Worm (Caenorhabditis elegans) whole organism, L1 larva: ENCODE data around the gene alh-12.

Source experiments
- aha-1 ChIP-seq: fragments of 150-350 bp; optimal IDR thresholded peaks from 2 replicates; lab custom pipeline; 2014; ENCODE audit warnings: missing biosample characterization, missing genetic modification characterization
- ceh-63 ChIP-seq: fragments of 200-800 bp; sonication (Bioruptor generic); optimal IDR thresholded peaks from 2 replicates; lab custom pipeline; 2018; ENCODE audit warnings: mild to moderate bottlenecking, missing genetic modification characterization, missing compliant biosample characterization
- ceh-82 ChIP-seq, 3 experiments: fragments of 150-350 bp in 1 of 3; sonication (generic microtip) in 2 of 3; optimal IDR thresholded peaks; 2 replicates each; lab custom pipeline; 2014 to 2017; ENCODE audit warnings: missing biosample characterization in 3 of 3, missing genetic modification characterization in 3 of 3
- ces-1 ChIP-seq: fragments of 150-350 bp; optimal IDR thresholded peaks from 2 replicates; lab custom pipeline; 2014; ENCODE audit warnings: missing biosample characterization, missing genetic modification reagents, missing genetic modification characterization
- dpl-1 ChIP-seq, 3 experiments: fragments of 150-350 bp in 2 of 3; sonication (generic microtip) in 1 of 3; optimal IDR thresholded peaks; 2 replicates each; lab custom pipeline; 2014 to 2017; ENCODE audit warnings: missing biosample characterization in 3 of 3, missing genetic modification characterization in 3 of 3, missing genetic modification reagents in 3 of 3
- dsc-1 ChIP-seq: sonication (generic microtip); optimal IDR thresholded peaks from 2 replicates; lab custom pipeline; 2016; ENCODE audit warnings: mild to moderate bottlenecking, missing genetic modification characterization, missing compliant biosample characterization
- efl-3 ChIP-seq: fragments of 200-800 bp; sonication (Bioruptor generic); optimal IDR thresholded peaks from 2 replicates; lab custom pipeline; 2018; ENCODE audit warnings: mild to moderate bottlenecking, missing genetic modification characterization, missing compliant biosample characterization
- egl-27 ChIP-seq, 2 experiments: fragments of 150-350 bp in 1 of 2; sonication (generic microtip); optimal IDR thresholded peaks; 3 replicates each; lab custom pipeline; 2017 to 2018; ENCODE audit warnings: missing biosample characterization in 2 of 2, missing genetic modification characterization in 2 of 2, missing genetic modification reagents in 2 of 2
- elt-2 ChIP-seq: sonication (generic microtip); optimal IDR thresholded peaks from 2 replicates; lab custom pipeline; 2016; ENCODE audit warnings: missing genetic modification characterization, mild to moderate bottlenecking, inconsistent platforms, missing compliant biosample characterization, missing genetic modification reagents
- ets-5 ChIP-seq: fragments of 200-800 bp; sonication (Bioruptor generic); IDR thresholded peaks from 2 replicates; pipeline ENCODE4 v1.3.6; 2022; ENCODE audit warnings: missing genetic modification characterization, missing compliant biosample characterization
- fkh-4 ChIP-seq: sonication (generic microtip); optimal IDR thresholded peaks from 2 replicates; lab custom pipeline; 2016; ENCODE audit warnings: missing compliant biosample characterization, missing genetic modification characterization, borderline replicate concordance
- fos-1 ChIP-seq: fragments of 150-350 bp; optimal IDR thresholded peaks from 2 replicates; lab custom pipeline; 2014; ENCODE audit warnings: missing biosample characterization, missing genetic modification characterization
- hpl-2 ChIP-seq: fragments of 150-350 bp; optimal IDR thresholded peaks from 2 replicates; lab custom pipeline; 2014; ENCODE audit warnings: missing biosample characterization, missing genetic modification reagents, missing genetic modification characterization
- lin-14 ChIP-seq: fragments of 200-800 bp; sonication (Bioruptor generic); optimal IDR thresholded peaks from 2 replicates; lab custom pipeline; 2018; ENCODE audit warnings: mild to moderate bottlenecking, missing genetic modification characterization, moderate library complexity, missing compliant biosample characterization
- lin-15B ChIP-seq: fragments of 150-350 bp; sonication (generic microtip); optimal IDR thresholded peaks from 3 replicates; lab custom pipeline; 2014; ENCODE audit warnings: missing biosample characterization, missing genetic modification characterization
- lin-35 ChIP-seq, 2 experiments: fragments of 150-350 bp; optimal IDR thresholded peaks; 2 replicates each; lab custom pipeline; 2014; ENCODE audit warnings: missing biosample characterization in 2 of 2, missing genetic modification characterization in 2 of 2, missing genetic modification reagents in 2 of 2
- lir-3 ChIP-seq: sonication (generic microtip); optimal IDR thresholded peaks from 2 replicates; lab custom pipeline; 2016; ENCODE audit warnings: mild to moderate bottlenecking, missing genetic modification characterization, moderate library complexity, missing compliant biosample characterization; ENCODE audit not compliant: poor library complexity
- lsy-2 ChIP-seq, 2 experiments: fragments of 150-350 bp; optimal IDR thresholded peaks; 2 replicates each; lab custom pipeline; 2014; ENCODE audit warnings: missing biosample characterization in 2 of 2, missing genetic modification characterization in 2 of 2
- mdl-1 ChIP-seq, 2 experiments: fragments of 150-350 bp; optimal IDR thresholded peaks; 2 replicates each; lab custom pipeline; 2014 to 2017; ENCODE audit warnings: missing biosample characterization in 2 of 2, missing genetic modification characterization in 2 of 2, inconsistent platforms in 1 of 2
- mef-2 ChIP-seq: fragments of 150-350 bp; optimal IDR thresholded peaks from 2 replicates; lab custom pipeline; 2014; ENCODE audit warnings: missing biosample characterization, missing genetic modification characterization
- mep-1 ChIP-seq: fragments of 150-350 bp; optimal IDR thresholded peaks from 2 replicates; lab custom pipeline; 2014; ENCODE audit warnings: missing biosample characterization, missing genetic modification characterization
- nhr-11 ChIP-seq: fragments of 150-350 bp; optimal IDR thresholded peaks from 2 replicates; lab custom pipeline; 2014; ENCODE audit warnings: missing biosample characterization, missing genetic modification characterization
- nhr-71 ChIP-seq: sonication (generic microtip); optimal IDR thresholded peaks from 2 replicates; lab custom pipeline; 2016; ENCODE audit warnings: mild to moderate bottlenecking, missing genetic modification characterization, moderate library complexity, missing compliant biosample characterization
- nhr-85 ChIP-seq: sonication (generic microtip); peaks from one replicate; lab custom pipeline; 2016; ENCODE audit warnings: missing genetic modification characterization, inconsistent platforms, missing compliant biosample characterization
- pag-3 ChIP-seq: sonication (generic microtip); optimal IDR thresholded peaks from 2 replicates; lab custom pipeline; 2017; ENCODE audit warnings: missing genetic modification characterization, mild to moderate bottlenecking, missing compliant biosample characterization, antibody characterized with exemption, borderline replicate concordance; ENCODE audit not compliant: insufficient read depth
- rnt-1 ChIP-seq: sonication (generic microtip); optimal IDR thresholded peaks from 2 replicates; lab custom pipeline; 2016; ENCODE audit warnings: mild to moderate bottlenecking, missing genetic modification characterization, moderate library complexity, missing compliant biosample characterization
- skn-1 ChIP-seq: fragments of 150-350 bp; optimal IDR thresholded peaks from 2 replicates; lab custom pipeline; 2014; ENCODE audit warnings: missing biosample characterization, missing genetic modification characterization
- snu-23 ChIP-seq: sonication (generic microtip); optimal IDR thresholded peaks from 2 replicates; lab custom pipeline; 2016; ENCODE audit warnings: missing genetic modification characterization, missing compliant biosample characterization
- sptf-1 ChIP-seq: fragments of 150-350 bp; optimal IDR thresholded peaks from 2 replicates; lab custom pipeline; 2014; ENCODE audit warnings: missing biosample characterization, missing genetic modification characterization
- tbx-2 ChIP-seq: sonication (generic microtip); optimal IDR thresholded peaks from 2 replicates; lab custom pipeline; 2016; ENCODE audit warnings: missing genetic modification characterization, missing compliant biosample characterization
- unc-130 ChIP-seq: fragments of 150-350 bp; optimal IDR thresholded peaks from 2 replicates; lab custom pipeline; 2017; ENCODE audit warnings: missing biosample characterization, missing genetic modification characterization, inconsistent platforms
- xbp-1 ChIP-seq: sonication (generic microtip); optimal IDR thresholded peaks from 2 replicates; lab custom pipeline; 2016; ENCODE audit warnings: missing genetic modification characterization, missing compliant biosample characterization
- zag-1 ChIP-seq: fragments of 150-350 bp; optimal IDR thresholded peaks from 2 replicates; lab custom pipeline; 2014; ENCODE audit warnings: missing biosample characterization, missing genetic modification characterization
- ztf-4 ChIP-seq: fragments of 150-350 bp; optimal IDR thresholded peaks from 2 replicates; lab custom pipeline; 2014; ENCODE audit warnings: missing biosample characterization, missing genetic modification characterization

alh-12 gene

ce11 chrIII:7453653-7454124 lies at the start of gene alh-12:
Gene alh-12, plus strand, starts transcription at chrIII:7454074.
- TF ChIP-seq rnt-1 (tag; lab: Kevin White, UChicago), result peak; percentile 21
- no peak for TF ChIP-seq lin-15B
- TF ChIP-seq ztf-4 (tag; lab: Kevin White, UChicago), result no peak
- TF ChIP-seq lin-35 (GFP tag; optimal IDR thresholded peaks at IDR 0.05; lab: Kevin White, UChicago), result peak in 1 of 2 experiments; percentile 19
- TF ChIP-seq unc-130 (tag; lab: Kevin White, UChicago), result no peak
- peak; percentile 4 for TF ChIP-seq snu-23 (GFP tag; lab: Kevin White, UChicago)
- no peak for TF ChIP-seq mep-1
- TF ChIP-seq nhr-71 (tag; lab: Kevin White, UChicago), result peak; percentile 27
- no peak for TF ChIP-seq xbp-1
- no peak for TF ChIP-seq ets-5 (GFP tag; lab: Robert Waterston, UW)
- TF ChIP-seq elt-2, result peak; percentile 63
- TF ChIP-seq lsy-2 (tag; optimal IDR thresholded peaks at IDR 0.05; lab: Kevin White, UChicago), result peak in 1 of 2 experiments; percentile 21

ce11 chrIII:7456640-7457039 lies 2.8 kb downstream of the alh-12 start, which contains the start of gene Y69F12A.1:
Gene Y69F12A.1, plus strand, starts transcription at chrIII:7456940.
- TF ChIP-seq tbx-2 (tag; lab: Kevin White, UChicago), result no peak
- TF ChIP-seq nhr-11 (tag; lab: Kevin White, UChicago), result no peak
- no peak for TF ChIP-seq mef-2 (tag; lab: Kevin White, UChicago)
- TF ChIP-seq lir-3, result no peak
- no peak for TF ChIP-seq dsc-1 (tag; lab: Kevin White, UChicago)
- no peak for TF ChIP-seq skn-1 (tag; lab: Kevin White, UChicago)
- no peak for TF ChIP-seq pag-3
- TF ChIP-seq nhr-85 (tag; lab: Kevin White, UChicago), result no peak
- TF ChIP-seq efl-3 (GFP tag; lab: Kevin White, UChicago), result no peak
- no peak for TF ChIP-seq fos-1 (tag; lab: Kevin White, UChicago)
- no peak for TF ChIP-seq fkh-4 (tag; lab: Kevin White, UChicago)
- TF ChIP-seq ces-1, result no peak
- no peak for TF ChIP-seq ceh-82 (tag; optimal IDR thresholded peaks at IDR 0.05; lab: Kevin White, UChicago)
- TF ChIP-seq zag-1 (tag; lab: Kevin White, UChicago), result no peak
- TF ChIP-seq dpl-1 (GFP tag; optimal IDR thresholded peaks at IDR 0.05; lab: Kevin White, UChicago), result no peak
- TF ChIP-seq elt-2, result no peak
- TF ChIP-seq rnt-1 (tag; lab: Kevin White, UChicago), result no peak
- TF ChIP-seq lin-14, result no peak
- TF ChIP-seq ceh-63 (GFP tag; lab: Kevin White, UChicago), result no peak
- TF ChIP-seq, all 84 proteins: peak for 0

ce11 chrIII:7458846-7459365 lies 5.0 kb downstream of the alh-12 start, which contains the start of the genes fipr-19 and fipr-18:
Gene fipr-19, minus strand, starts transcription at chrIII:7458946.
Gene fipr-18, plus strand, starts transcription at chrIII:7459315.
- TF ChIP-seq unc-130 (tag; lab: Kevin White, UChicago) (no peak), sptf-1 (no peak), hpl-2 (GFP tag; lab: Kevin White, UChicago) (no peak), ets-5 (GFP tag; lab: Robert Waterston, UW) (no peak), efl-3 (GFP tag; lab: Kevin White, UChicago) (no peak), aha-1 (tag; lab: Kevin White, UChicago) (no peak), mdl-1 (tag; optimal IDR thresholded peaks at IDR 0.05; lab: Kevin White, UChicago) (no peak)

- TF ChIP-seq dsc-1 (tag; lab: Kevin White, UChicago), result peak; percentile 83
- no peak for TF ChIP-seq lsy-2 (tag; optimal IDR thresholded peaks at IDR 0.05; lab: Kevin White, UChicago)
These were observed 6.1 kb downstream of the alh-12 start, which contains the start of gene mls-1 for ce11 chrIII:7460018-7460417. Gene mls-1, plus strand, starts transcription at chrIII:7460341.

- TF ChIP-seq egl-27 (tag; optimal IDR thresholded peaks at IDR 0.05; lab: Kevin White, UChicago), result no peak
These were observed 8.4 kb downstream of the alh-12 start, which contains the start of gene fipr-20 for ce11 chrIII:7462295-7462694. Gene fipr-20, minus strand, starts transcription at chrIII:7462395.
